Fruit fly (Drosophila melanogaster) whole organism, prepupa: ENCODE results near the gene CG14325.

Experiments
- CG10669 ChIP-seq: fragments of 200-800 bp; sonication (Bioruptor generic); optimal IDR thresholded peaks from 3 replicates; lab custom pipeline; 2018; ENCODE audit warnings: missing biosample characterization, mild to moderate bottlenecking, missing genetic modification characterization, moderate library complexity
- CG11294 ChIP-seq: fragments of 200-800 bp; sonication (Bioruptor generic); IDR thresholded peaks from 2 replicates; pipeline ENCODE4 v1.3.6; 2022; ENCODE audit warnings: missing biosample characterization, missing genetic modification characterization
- CG11762 ChIP-seq: fragments of 200-800 bp; sonication (Bioruptor generic); optimal IDR thresholded peaks from 3 replicates; lab custom pipeline; 2016; ENCODE audit warnings: missing biosample characterization, missing genetic modification characterization; ENCODE audit not compliant: insufficient read depth
- CG15336 ChIP-seq: fragments of 200-800 bp; sonication (Bioruptor generic); IDR thresholded peaks from 2 replicates; pipeline ENCODE4 v1.3.6; 2022; ENCODE audit warnings: missing biosample characterization, missing genetic modification characterization
- CG1621 ChIP-seq: fragments of 200-800 bp; sonication (Bioruptor generic); optimal IDR thresholded peaks from 3 replicates; lab custom pipeline; 2018; ENCODE audit warnings: missing biosample characterization, mild to moderate bottlenecking, missing genetic modification characterization
- CG3032 ChIP-seq: fragments of 200-800 bp; optimal IDR thresholded peaks from 2 replicates; lab custom pipeline; 2019; ENCODE audit warnings: missing biosample characterization, mild to moderate bottlenecking, missing genetic modification characterization, moderate library complexity
- CG34406 ChIP-seq: fragments of 200-800 bp; sonication (Bioruptor generic); optimal IDR thresholded peaks from 3 replicates; lab custom pipeline; 2016; ENCODE audit warnings: missing biosample characterization, missing genetic modification characterization
- CG3919 ChIP-seq: fragments of 200-800 bp; sonication (Bioruptor generic); optimal IDR thresholded peaks from 3 replicates; lab custom pipeline; 2016; ENCODE audit warnings: missing biosample characterization, missing genetic modification characterization
- CG4318 ChIP-seq: fragments of 200-800 bp; sonication (Bioruptor generic); optimal IDR thresholded peaks from 3 replicates; lab custom pipeline; 2017; ENCODE audit warnings: missing biosample characterization, mild to moderate bottlenecking, missing genetic modification characterization
- CG6163 ChIP-seq: fragments of 200-800 bp; sonication (Bioruptor generic); IDR thresholded peaks from 3 replicates; pipeline ENCODE4 v1.3.6; 2022; ENCODE audit warnings: missing biosample characterization, missing genetic modification characterization
- CG6276 ChIP-seq: fragments of 200-800 bp; sonication (Bioruptor generic); optimal IDR thresholded peaks from 2 replicates; lab custom pipeline; 2017; ENCODE audit warnings: missing biosample characterization, mild to moderate bottlenecking, missing genetic modification characterization
- CG6792 ChIP-seq: fragments of 200-800 bp; sonication (Bioruptor generic); optimal IDR thresholded peaks from 3 replicates; lab custom pipeline; 2016; ENCODE audit warnings: missing biosample characterization, missing genetic modification characterization
- CG6854 ChIP-seq: fragments of 200-800 bp; sonication (Bioruptor generic); optimal IDR thresholded peaks from 2 replicates; lab custom pipeline; 2017; ENCODE audit warnings: missing biosample characterization, mild to moderate bottlenecking, missing genetic modification characterization
- CG8119 ChIP-seq: fragments of 200-800 bp; sonication (Bioruptor generic); IDR thresholded peaks from 3 replicates; pipeline ENCODE4 v1.3.6; 2022; ENCODE audit warnings: missing biosample characterization, missing genetic modification characterization
- CG8632 ChIP-seq: fragments of 200-800 bp; sonication (Bioruptor generic); optimal IDR thresholded peaks from 3 replicates; lab custom pipeline; 2016; ENCODE audit warnings: missing biosample characterization, missing genetic modification characterization
- CG9139 ChIP-seq: fragments of 200-800 bp; sonication (Bioruptor generic); optimal IDR thresholded peaks from 3 replicates; lab custom pipeline; 2017; ENCODE audit warnings: missing biosample characterization, mild to moderate bottlenecking, missing genetic modification characterization
- Eip75B ChIP-seq: fragments of 200-800 bp; sonication (Bioruptor generic); optimal IDR thresholded peaks from 3 replicates; lab custom pipeline; 2016; ENCODE audit warnings: missing biosample characterization, missing genetic modification characterization
- Eip78C ChIP-seq: fragments of 200-800 bp; sonication (Bioruptor generic); peaks from one replicate; lab custom pipeline; 2016; ENCODE audit warnings: missing biosample characterization, missing genetic modification characterization
- Eip93F ChIP-seq: fragments of 200-800 bp; sonication (Bioruptor generic); optimal IDR thresholded peaks from 2 replicates; lab custom pipeline; 2016; ENCODE audit warnings: missing biosample characterization, mild to moderate bottlenecking, missing genetic modification characterization
- Ets21C ChIP-seq: fragments of 200-800 bp; sonication (Bioruptor generic); optimal IDR thresholded peaks from 3 replicates; lab custom pipeline; 2016; ENCODE audit warnings: missing biosample characterization, missing genetic modification characterization
- Gug ChIP-seq: fragments of 200-800 bp; sonication (Bioruptor generic); IDR thresholded peaks from 2 replicates; pipeline ENCODE4 v1.3.6; 2022; ENCODE audit warnings: missing biosample characterization, missing genetic modification characterization
- Hr38 ChIP-seq: sonication (Bioruptor generic); optimal IDR thresholded peaks from 2 replicates; lab custom pipeline; 2016; ENCODE audit warnings: missing biosample characterization, missing genetic modification characterization
- Hr39 ChIP-seq: fragments of 200-800 bp; sonication (Bioruptor generic); optimal IDR thresholded peaks from 2 replicates; lab custom pipeline; 2016; ENCODE audit warnings: missing biosample characterization, missing genetic modification characterization
- Hr4 ChIP-seq: fragments of 200-800 bp; sonication (Bioruptor generic); optimal IDR thresholded peaks from 3 replicates; lab custom pipeline; 2016; ENCODE audit warnings: missing biosample characterization, missing genetic modification characterization
- OdsH ChIP-seq: fragments of 200-800 bp; sonication (Bioruptor generic); optimal IDR thresholded peaks from 3 replicates; lab custom pipeline; 2016; ENCODE audit warnings: missing biosample characterization, missing genetic modification characterization
- achi ChIP-seq: fragments of 200-800 bp; sonication (Bioruptor generic); optimal IDR thresholded peaks from 3 replicates; lab custom pipeline; 2016; ENCODE audit warnings: missing biosample characterization, missing genetic modification characterization
- acj6 ChIP-seq: fragments of 200-800 bp; sonication (Bioruptor generic); optimal IDR thresholded peaks from 3 replicates; lab custom pipeline; 2016; ENCODE audit warnings: missing biosample characterization, missing genetic modification characterization
- cyc ChIP-seq: fragments of 200-800 bp; sonication (Bioruptor generic); optimal IDR thresholded peaks from 3 replicates; lab custom pipeline; 2016; ENCODE audit warnings: missing biosample characterization, missing genetic modification characterization
- eg ChIP-seq: fragments of 200-800 bp; sonication (Bioruptor generic); IDR thresholded peaks from 3 replicates; pipeline ENCODE4 v1.3.6; 2022; ENCODE audit warnings: missing biosample characterization, missing genetic modification characterization
- esn ChIP-seq: fragments of 200-800 bp; sonication (Bioruptor generic); optimal IDR thresholded peaks from 2 replicates; lab custom pipeline; 2016; ENCODE audit warnings: missing biosample characterization, mild to moderate bottlenecking, missing genetic modification characterization, moderate library complexity
- fd85E ChIP-seq: fragments of 200-800 bp; sonication (Bioruptor generic); optimal IDR thresholded peaks from 3 replicates; lab custom pipeline; 2016; ENCODE audit warnings: missing biosample characterization, missing genetic modification characterization
- pdm3 ChIP-seq: fragments of 200-800 bp; sonication (Bioruptor generic); optimal IDR thresholded peaks from 3 replicates; lab custom pipeline; 2016; ENCODE audit warnings: missing biosample characterization, missing genetic modification characterization
- salr ChIP-seq, 2 experiments: fragments of 200-800 bp; sonication (Bioruptor generic); optimal IDR thresholded peaks; 3 replicates each; lab custom pipeline; 2016 to 2018; ENCODE audit warnings: missing biosample characterization in 2 of 2, missing genetic modification characterization in 2 of 2, mild to moderate bottlenecking in 1 of 2
- spab ChIP-seq: fragments of 200-800 bp; sonication (Bioruptor generic); optimal IDR thresholded peaks from 2 replicates; lab custom pipeline; 2017; ENCODE audit warnings: missing biosample characterization, mild to moderate bottlenecking, missing genetic modification characterization, missing genetic modification reagents
- svp ChIP-seq: fragments of 200-800 bp; sonication (Bioruptor generic); peaks from one replicate; lab custom pipeline; 2016; ENCODE audit warnings: missing biosample characterization, missing genetic modification characterization

Gene CG14325

DNA sequence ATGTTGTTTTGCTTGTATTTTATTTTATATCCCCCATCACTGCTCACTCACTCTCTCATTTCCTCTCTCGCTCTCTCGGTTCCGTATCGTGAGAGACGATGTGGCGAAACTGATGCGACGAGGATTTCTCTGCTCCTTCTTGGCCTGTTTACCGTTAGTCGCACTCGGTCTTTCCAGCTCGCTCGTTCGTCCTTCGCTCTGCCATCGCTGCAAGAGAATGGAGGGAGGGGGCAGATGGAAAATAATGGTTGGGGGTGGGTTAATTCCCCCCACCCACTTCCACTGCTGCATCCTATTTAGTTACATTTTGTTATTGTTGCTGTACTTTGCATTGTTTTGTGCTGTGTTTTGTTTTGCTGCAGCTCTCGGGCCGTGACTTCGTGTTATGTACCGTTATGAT is 27.0 kb downstream of the CG14325 start:
- no peak for TF ChIP-seq CG6854
- TF ChIP-seq CG15336 (GFP tag; lab: Robert Waterston, UW): no peak
- no peak for TF ChIP-seq Eip75B (GFP tag; lab: Kevin White, UChicago)
- no peak for TF ChIP-seq CG8632 (GFP tag; lab: Kevin White, UChicago)
- no peak for TF ChIP-seq pdm3 (GFP tag; lab: Kevin White, UChicago)

DNA sequence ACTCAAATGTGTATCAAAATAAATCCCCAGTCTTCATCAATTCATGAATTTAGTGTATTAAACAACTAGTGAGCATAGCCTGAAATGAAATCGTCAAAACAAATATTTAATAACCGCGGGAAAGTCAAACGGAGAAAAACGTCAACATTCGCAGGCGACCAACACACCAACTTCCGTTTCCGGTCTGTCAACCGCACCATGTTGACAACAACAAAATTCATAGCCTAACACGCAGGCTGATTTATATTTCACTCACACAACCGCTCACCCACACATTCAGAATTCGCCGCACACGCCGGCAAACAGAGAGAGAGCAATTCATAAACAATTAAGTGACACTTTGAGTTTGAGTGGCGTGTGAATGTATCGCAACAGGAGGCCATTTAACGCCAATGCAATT is 28.1 kb downstream of the CG14325 start:
- peak; percentile 10 for TF ChIP-seq achi (GFP tag; lab: Kevin White, UChicago)
- no peak for TF ChIP-seq acj6 (GFP tag; lab: Kevin White, UChicago)
- no peak for TF ChIP-seq CG3919 (GFP tag; lab: Kevin White, UChicago)
- TF ChIP-seq CG34406 (GFP tag; lab: Kevin White, UChicago): peak; percentile 10

DNA sequence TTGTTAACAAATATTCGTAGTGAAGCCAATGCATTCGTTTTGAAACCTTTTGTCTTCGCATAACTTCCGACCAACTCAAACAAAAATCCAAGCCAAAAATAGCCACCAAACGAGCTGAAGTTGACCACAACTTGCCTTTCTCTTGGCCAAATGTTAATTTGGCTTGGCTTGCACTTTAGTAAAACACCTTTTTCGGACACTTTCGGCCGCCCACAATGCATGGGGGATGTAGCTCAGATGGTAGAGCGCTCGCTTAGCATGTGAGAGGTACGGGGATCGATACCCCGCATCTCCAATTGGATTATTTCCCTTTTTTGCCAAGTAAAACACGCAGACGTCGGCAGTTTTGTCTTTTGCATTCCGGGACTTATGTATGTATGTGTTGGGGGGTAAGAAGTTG is 30.0 kb downstream of the CG14325 start:
- TF ChIP-seq Eip78C (no peak), spab (no peak), CG8632 (GFP tag; lab: Kevin White, UChicago) (no peak), Hr4 (GFP tag; lab: Kevin White, UChicago) (no peak), CG3032 (tag; lab: Kevin White, UChicago) (no peak), fd85E (GFP tag; lab: Kevin White, UChicago) (no peak), Hr38 (GFP tag; lab: Kevin White, UChicago) (no peak), OdsH (GFP tag; lab: Kevin White, UChicago) (no peak), Gug (GFP tag; lab: Robert Waterston, UW) (no peak), CG9139 (GFP tag; lab: Kevin White, UChicago) (no peak), salr (GFP tag; optimal IDR thresholded peaks at IDR 0.05; lab: Kevin White, UChicago) (no peak), CG11294 (GFP tag; lab: Robert Waterston, UW) (no peak), CG11762 (no peak), esn (no peak), CG6276 (GFP tag; lab: Kevin White, UChicago) (no peak), svp (no peak), CG6792 (GFP tag; lab: Kevin White, UChicago) (no peak), cyc (no peak), Hr39 (GFP tag; lab: Kevin White, UChicago) (no peak), eg (GFP tag; lab: Robert Waterston, UW) (no peak)

DNA sequence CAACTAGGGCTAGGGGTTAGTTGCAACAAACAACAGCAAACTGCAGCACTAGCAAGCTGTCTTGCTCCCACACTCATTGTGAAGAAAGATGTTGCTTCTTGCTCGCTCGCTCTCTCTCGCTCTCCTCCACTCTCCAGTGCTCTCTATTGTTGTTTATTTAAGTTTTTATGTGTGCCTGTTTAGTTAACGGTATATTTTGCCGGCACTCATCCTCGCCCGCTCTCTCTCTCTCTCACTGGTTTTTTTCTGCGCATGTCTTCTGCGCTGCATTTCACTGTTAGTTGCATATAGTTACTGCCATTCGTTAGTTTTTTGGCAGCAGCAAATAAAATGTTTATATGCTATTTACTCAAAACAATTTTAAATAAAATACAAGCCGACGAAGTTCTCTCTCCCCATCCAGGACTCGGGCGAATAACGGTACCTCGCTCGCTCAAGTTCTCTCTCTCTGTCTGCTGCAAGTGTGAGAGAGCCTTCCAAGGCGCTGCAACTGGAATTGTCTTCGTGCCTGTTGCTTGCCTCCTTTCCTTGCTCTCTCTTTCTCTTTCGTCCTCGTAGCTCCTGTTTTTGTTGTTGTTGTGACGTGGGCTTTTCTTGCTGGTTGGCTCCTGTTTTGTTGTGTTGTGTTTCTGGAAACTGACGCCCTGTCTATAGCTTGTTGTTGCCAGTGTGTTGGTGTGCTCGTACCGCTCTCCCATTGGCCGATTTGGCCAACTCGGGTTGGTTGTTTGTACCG is 39.3 kb downstream of the CG14325 start:
- TF ChIP-seq CG3032 (tag; lab: Kevin White, UChicago): no peak
- no peak for TF ChIP-seq CG4318
- TF ChIP-seq CG6276 (GFP tag; lab: Kevin White, UChicago): no peak
- no peak for TF ChIP-seq CG1621 (tag; lab: Kevin White, UChicago)
- TF ChIP-seq CG6163 (GFP tag; lab: Robert Waterston, UW): no peak

DNA sequence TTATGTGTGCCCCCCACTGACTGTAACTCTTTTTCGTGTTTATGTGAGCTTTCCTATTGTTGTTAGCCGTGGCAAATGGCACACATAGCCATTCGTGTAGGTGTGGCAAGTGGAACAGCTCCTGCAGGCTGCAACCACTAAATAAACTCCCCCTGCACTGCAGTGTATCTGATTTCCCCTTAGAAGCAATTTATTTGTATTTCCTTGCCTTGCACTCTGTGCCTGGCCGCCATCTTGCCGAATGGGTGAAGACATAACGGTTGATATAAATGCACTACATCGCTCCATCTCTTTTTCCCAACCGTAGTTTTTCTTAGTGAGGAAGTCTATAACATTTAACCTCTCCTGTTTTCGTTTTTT is 39.9 kb downstream of the CG14325 start:
- TF ChIP-seq Hr39 (GFP tag; lab: Kevin White, UChicago) (no peak), Ets21C (GFP tag; lab: Kevin White, UChicago) (no peak), Eip93F (GFP tag; lab: Kevin White, UChicago) (no peak), CG3032 (tag; lab: Kevin White, UChicago) (no peak), svp (no peak), CG10669 (GFP tag; lab: Kevin White, UChicago) (no peak), CG8632 (GFP tag; lab: Kevin White, UChicago) (no peak), CG8119 (no peak)
- TF ChIP-seq, all 60 proteins: peak for 0
